Fruit fly (Drosophila melanogaster) whole organism, embryonic: ENCODE measurements around the gene CG10063.

Source experiments
- ATbp ChIP-seq: fragments of 200-800 bp; sonication (Bioruptor generic); optimal IDR thresholded peaks from 2 replicates; lab custom pipeline; 2017; ENCODE audit warnings: missing biosample characterization, mild to moderate bottlenecking, missing genetic modification characterization, missing genetic modification reagents
- Atf-2 ChIP-seq: fragments of 200-800 bp; sonication (Bioruptor generic); optimal IDR thresholded peaks from 2 replicates; lab custom pipeline; 2016; ENCODE audit warnings: missing biosample characterization, missing genetic modification characterization
- Atf6 ChIP-seq: fragments of 200-800 bp; sonication (Bioruptor generic); IDR thresholded peaks from 2 replicates; pipeline ENCODE4 v1.3.6; 2022; ENCODE audit warnings: missing biosample characterization, missing genetic modification characterization
- CG1024 ChIP-seq: fragments of 200-800 bp; sonication (Bioruptor generic); IDR thresholded peaks from 2 replicates; pipeline ENCODE4 v1.3.6; 2022; ENCODE audit warnings: missing biosample characterization, missing genetic modification characterization
- CG11093 ChIP-seq: fragments of 200-800 bp; sonication (Bioruptor generic); IDR thresholded peaks from 3 replicates; pipeline ENCODE4 v1.3.6; 2022; ENCODE audit warnings: missing biosample characterization, missing genetic modification characterization
- CG11695 ChIP-seq: fragments of 200-800 bp; sonication (Bioruptor generic); IDR thresholded peaks from 3 replicates; pipeline ENCODE4 v1.3.6; 2022; ENCODE audit warnings: missing biosample characterization, missing genetic modification characterization
- CG12104 ChIP-seq: fragments of 200-800 bp; sonication (Bioruptor generic); optimal IDR thresholded peaks from 3 replicates; lab custom pipeline; 2016; ENCODE audit warnings: missing biosample characterization, missing genetic modification characterization
- CG13624 ChIP-seq: fragments of 200-800 bp; sonication (Bioruptor generic); optimal IDR thresholded peaks from 2 replicates; lab custom pipeline; 2016; ENCODE audit warnings: missing biosample characterization, missing genetic modification characterization
- CG14710 ChIP-seq: fragments of 200-800 bp; sonication (Bioruptor generic); optimal IDR thresholded peaks from 3 replicates; lab custom pipeline; 2019; ENCODE audit warnings: missing biosample characterization, mild to moderate bottlenecking, missing genetic modification characterization, moderate library complexity
- CG14860 ChIP-seq: fragments of 200-800 bp; sonication (Bioruptor generic); IDR thresholded peaks from 3 replicates; pipeline ENCODE4 v1.3.6; 2022; ENCODE audit warnings: missing biosample characterization, missing genetic modification characterization; ENCODE audit not compliant: partially characterized antibody
- CG17802 ChIP-seq: fragments of 200-800 bp; sonication (Bioruptor generic); optimal IDR thresholded peaks from 2 replicates; lab custom pipeline; 2018; ENCODE audit warnings: missing biosample characterization, mild to moderate bottlenecking, missing genetic modification characterization, moderate library complexity
- CG1832 ChIP-seq: fragments of 200-800 bp; sonication (Bioruptor generic); optimal IDR thresholded peaks from 2 replicates; lab custom pipeline; 2017; ENCODE audit warnings: missing biosample characterization, mild to moderate bottlenecking, missing genetic modification characterization, inconsistent platforms
- CG3407 ChIP-seq: fragments of 200-800 bp; sonication (Bioruptor generic); optimal IDR thresholded peaks from 2 replicates; lab custom pipeline; 2018; ENCODE audit warnings: missing biosample characterization, mild to moderate bottlenecking, missing genetic modification characterization
- CG34376 ChIP-seq: fragments of 200-800 bp; sonication (Bioruptor generic); optimal IDR thresholded peaks from 2 replicates; lab custom pipeline; 2018; ENCODE audit warnings: missing biosample characterization, mild to moderate bottlenecking, missing genetic modification characterization
- CG4820 ChIP-seq: fragments of 200-800 bp; sonication (Bioruptor generic); optimal IDR thresholded peaks from 3 replicates; lab custom pipeline; 2016; ENCODE audit warnings: missing biosample characterization, missing genetic modification characterization
- CG5953 ChIP-seq: fragments of 200-800 bp; sonication (Bioruptor generic); IDR thresholded peaks from 2 replicates; pipeline ENCODE4 v1.3.6; 2022; ENCODE audit warnings: missing biosample characterization, missing genetic modification characterization
- CG6272 ChIP-seq: fragments of 200-800 bp; sonication (Bioruptor generic); IDR thresholded peaks from 2 replicates; pipeline ENCODE4 v1.3.6; 2022; ENCODE audit warnings: missing biosample characterization, missing genetic modification characterization
- CG6689 ChIP-seq: fragments of 200-800 bp; sonication (Bioruptor generic); IDR thresholded peaks from 2 replicates; pipeline ENCODE4 v1.3.6; 2022; ENCODE audit warnings: missing biosample characterization, missing genetic modification characterization
- CG6854 ChIP-seq: fragments of 200-800 bp; sonication (Bioruptor generic); optimal IDR thresholded peaks from 3 replicates; lab custom pipeline; 2017; ENCODE audit warnings: missing biosample characterization, mild to moderate bottlenecking, missing genetic modification characterization
- CG7271 ChIP-seq: fragments of 200-800 bp; sonication (Bioruptor generic); optimal IDR thresholded peaks from 2 replicates; lab custom pipeline; 2018; ENCODE audit warnings: missing biosample characterization, mild to moderate bottlenecking, missing genetic modification characterization, moderate library complexity
- CG7556 ChIP-seq: fragments of 200-800 bp; sonication (Bioruptor generic); optimal IDR thresholded peaks from 2 replicates; lab custom pipeline; 2017; ENCODE audit warnings: missing biosample characterization, mild to moderate bottlenecking, missing genetic modification characterization
- CG9437 ChIP-seq: fragments of 200-800 bp; sonication (Bioruptor generic); optimal IDR thresholded peaks from 2 replicates; lab custom pipeline; 2018; ENCODE audit warnings: missing biosample characterization, mild to moderate bottlenecking, missing genetic modification characterization
- Chrac-16 ChIP-seq: fragments of 200-800 bp; sonication (Bioruptor generic); optimal IDR thresholded peaks from 3 replicates; lab custom pipeline; 2016; ENCODE audit warnings: missing biosample characterization, missing genetic modification characterization
- CrebB ChIP-seq: fragments of 200-800 bp; sonication (Bioruptor generic); optimal IDR thresholded peaks from 3 replicates; lab custom pipeline; 2018; ENCODE audit warnings: missing biosample characterization, mild to moderate bottlenecking, missing genetic modification characterization
- Dip2 ChIP-seq: fragments of 200-800 bp; sonication (Bioruptor generic); IDR thresholded peaks from 2 replicates; pipeline ENCODE4 v1.3.6; 2022; ENCODE audit warnings: missing biosample characterization, missing genetic modification characterization
- Doc3 ChIP-seq: fragments of 200-800 bp; sonication (Bioruptor generic); IDR thresholded peaks from 3 replicates; pipeline ENCODE4 v1.3.6; 2022; ENCODE audit warnings: missing biosample characterization, missing genetic modification characterization; ENCODE audit not compliant: partially characterized antibody
- Fer1 ChIP-seq: fragments of 200-800 bp; sonication (Bioruptor generic); optimal IDR thresholded peaks from 2 replicates; lab custom pipeline; 2017; ENCODE audit warnings: missing biosample characterization, mild to moderate bottlenecking, missing genetic modification characterization
- Fer3 ChIP-seq: fragments of 200-800 bp; sonication (Bioruptor generic); optimal IDR thresholded peaks from 2 replicates; lab custom pipeline; 2018; ENCODE audit warnings: missing biosample characterization, mild to moderate bottlenecking, missing genetic modification characterization, moderate library complexity
- Hey ChIP-seq: fragments of 200-800 bp; sonication (Bioruptor generic); optimal IDR thresholded peaks from 3 replicates; lab custom pipeline; 2018; ENCODE audit warnings: missing biosample characterization, mild to moderate bottlenecking, missing genetic modification characterization
- HmgD ChIP-seq: fragments of 200-800 bp; sonication (Bioruptor generic); optimal IDR thresholded peaks from 3 replicates; lab custom pipeline; 2016; ENCODE audit warnings: missing biosample characterization, missing genetic modification characterization
- Hmr ChIP-seq: fragments of 200-800 bp; sonication (Bioruptor generic); optimal IDR thresholded peaks from 3 replicates; lab custom pipeline; 2017; ENCODE audit warnings: mild to moderate bottlenecking, missing biosample characterization, missing genetic modification reagents, missing genetic modification characterization
- Jarid2 ChIP-seq: fragments of 200-800 bp; sonication (Bioruptor generic); optimal IDR thresholded peaks from 3 replicates; lab custom pipeline; 2017; ENCODE audit warnings: mild to moderate bottlenecking, missing biosample characterization, missing genetic modification reagents, missing genetic modification characterization
- Med ChIP-seq: fragments of 200-800 bp; sonication (Bioruptor generic); peaks from one replicate; lab custom pipeline; 2016; ENCODE audit warnings: missing biosample characterization, missing genetic modification characterization, mild to moderate bottlenecking, inconsistent platforms, moderate library complexity
- NfI ChIP-seq: fragments of 200-800 bp; sonication (Bioruptor generic); optimal IDR thresholded peaks from 3 replicates; lab custom pipeline; 2018; ENCODE audit warnings: missing biosample characterization, mild to moderate bottlenecking, missing genetic modification characterization, moderate library complexity
- Rfx ChIP-seq: fragments of 200-800 bp; sonication (Bioruptor generic); IDR thresholded peaks from 2 replicates; pipeline ENCODE4 v1.3.6; 2022; ENCODE audit warnings: missing biosample characterization, missing genetic modification characterization
- Ssrp ChIP-seq: fragments of 200-800 bp; sonication (Bioruptor generic); optimal IDR thresholded peaks from 2 replicates; lab custom pipeline; 2018; ENCODE audit warnings: missing biosample characterization, mild to moderate bottlenecking, missing genetic modification characterization, moderate library complexity
- ato ChIP-seq: fragments of 200-800 bp; sonication (Bioruptor generic); IDR thresholded peaks from 2 replicates; pipeline ENCODE4 v1.3.6; 2022; ENCODE audit warnings: missing biosample characterization, missing genetic modification characterization; ENCODE audit not compliant: partially characterized antibody
- az2 ChIP-seq: fragments of 200-800 bp; sonication (Bioruptor generic); optimal IDR thresholded peaks from 3 replicates; lab custom pipeline; 2016; ENCODE audit warnings: missing biosample characterization, missing genetic modification characterization
- chinmo ChIP-seq: fragments of 200-800 bp; sonication (Bioruptor generic); IDR thresholded peaks from 4 replicates; pipeline ENCODE4 v1.3.6; 2022; ENCODE audit warnings: missing biosample characterization, missing genetic modification characterization; ENCODE audit not compliant: partially characterized antibody
- crc ChIP-seq: fragments of 200-800 bp; sonication (Bioruptor generic); optimal IDR thresholded peaks from 2 replicates; lab custom pipeline; 2016; ENCODE audit warnings: missing biosample characterization, missing genetic modification characterization
- da ChIP-seq: fragments of 200-800 bp; sonication (Bioruptor generic); optimal IDR thresholded peaks from 2 replicates; lab custom pipeline; 2016; ENCODE audit warnings: missing biosample characterization, missing genetic modification characterization
- disco-r ChIP-seq: fragments of 200-800 bp; sonication (Bioruptor generic); optimal IDR thresholded peaks from 2 replicates; lab custom pipeline; 2016; ENCODE audit warnings: missing biosample characterization, missing genetic modification characterization
- eve ChIP-seq, 2 experiments: fragments of >200 bp; optimal IDR thresholded peaks; 2 replicates each; lab custom pipeline; 2017; ENCODE audit warnings: missing biosample characterization in 2 of 2, missing genetic modification characterization in 2 of 2
- fd3F ChIP-seq: fragments of 200-800 bp; sonication (Bioruptor generic); optimal IDR thresholded peaks from 2 replicates; lab custom pipeline; 2018; ENCODE audit warnings: missing biosample characterization, mild to moderate bottlenecking, missing genetic modification characterization, moderate library complexity
- gro ChIP-seq: fragments of 200-800 bp; sonication (Bioruptor generic); optimal IDR thresholded peaks from 2 replicates; lab custom pipeline; 2016; ENCODE audit warnings: missing biosample characterization, missing genetic modification characterization
- hth ChIP-seq: fragments of >200 bp; optimal IDR thresholded peaks from 2 replicates; lab custom pipeline; 2017; ENCODE audit warnings: inconsistent platforms
- lab ChIP-seq: fragments of 200-800 bp; sonication (Bioruptor generic); optimal IDR thresholded peaks from 3 replicates; lab custom pipeline; 2017; ENCODE audit warnings: missing biosample characterization, missing genetic modification characterization, mild to moderate bottlenecking, moderate library complexity, missing genetic modification reagents
- psq ChIP-seq: fragments of 200-800 bp; sonication (Bioruptor generic); optimal IDR thresholded peaks from 2 replicates; lab custom pipeline; 2017; ENCODE audit warnings: missing biosample characterization, missing genetic modification characterization
- pzg ChIP-seq: fragments of 200-800 bp; sonication (Bioruptor generic); optimal IDR thresholded peaks from 3 replicates; lab custom pipeline; 2018; ENCODE audit warnings: missing biosample characterization, mild to moderate bottlenecking, missing genetic modification characterization, moderate library complexity
- usp ChIP-seq: fragments of >200 bp; optimal IDR thresholded peaks from 2 replicates; lab custom pipeline; 2017; ENCODE audit warnings: missing biosample characterization, missing genetic modification characterization
- wdn ChIP-seq: fragments of 200-800 bp; sonication (Bioruptor generic); IDR thresholded peaks from 2 replicates; pipeline ENCODE4 v1.3.6; 2022; ENCODE audit warnings: missing biosample characterization, missing genetic modification characterization

CG10063 gene

DNA sequence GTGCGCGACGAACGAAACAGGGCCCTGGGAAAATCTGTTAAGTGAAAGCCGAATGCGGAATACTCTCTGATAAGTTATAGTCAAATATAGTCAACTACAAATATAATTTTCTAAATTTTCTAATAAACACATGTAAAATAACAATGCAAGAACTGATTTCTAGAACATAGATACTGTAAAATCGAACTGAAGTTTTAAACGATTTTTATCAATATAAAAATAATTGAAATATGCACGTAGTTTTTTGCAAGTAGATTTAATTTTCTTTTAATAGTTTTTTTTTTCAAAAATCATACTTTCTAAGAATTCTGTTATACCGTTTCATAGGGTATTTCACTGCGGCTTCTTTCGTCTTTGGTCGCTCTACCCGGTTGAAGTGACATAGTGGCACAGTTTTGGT, 36.1 kb upstream of the CG10063 start (continued):
- TF ChIP-seq Ssrp (tag; lab: Kevin White, UChicago) = peak; percentile 94
- no peak for TF ChIP-seq CG11093 (GFP tag; lab: Robert Waterston, UW)
- TF ChIP-seq HmgD (GFP tag; lab: Kevin White, UChicago) = no peak
- peak; percentile 52 for TF ChIP-seq psq (GFP tag; lab: Kevin White, UChicago)
- peak; percentile 90 for TF ChIP-seq Fer1
- TF ChIP-seq Hey (tag; lab: Kevin White, UChicago) = no peak
- peak; percentile 53 for TF ChIP-seq CG34376 (GFP tag; lab: Kevin White, UChicago)
- peak; percentile 89 for TF ChIP-seq CG14710 (tag; lab: Kevin White, UChicago)
- peak; percentile 50 for TF ChIP-seq Atf-2 (GFP tag; lab: Kevin White, UChicago)
- TF ChIP-seq CG13624 (GFP tag; lab: Kevin White, UChicago) = peak; percentile 30
- TF ChIP-seq Jarid2 = peak; percentile 66
- no peak for TF ChIP-seq crc
- TF ChIP-seq wdn (GFP tag; lab: Robert Waterston, UW) = no peak
- peak; percentile 83 for TF ChIP-seq Fer3
- peak; percentile 77 for TF ChIP-seq fd3F (GFP tag; lab: Kevin White, UChicago)
- no peak for TF ChIP-seq disco-r
- no peak for TF ChIP-seq CG14860 (GFP tag; lab: Robert Waterston, UW)
- TF ChIP-seq Dip2 (GFP tag; lab: Robert Waterston, UW) = no peak
- no peak for TF ChIP-seq da (GFP tag; lab: Kevin White, UChicago)
- TF ChIP-seq CG3407 (GFP tag; lab: Kevin White, UChicago) = peak; percentile 55
- no peak for TF ChIP-seq chinmo (GFP tag; lab: Robert Waterston, UW)
- peak; percentile 78 for TF ChIP-seq CG6854 (GFP tag; lab: Kevin White, UChicago)
- TF ChIP-seq eve (GFP tag; optimal IDR thresholded peaks at IDR 0.05; lab: Kevin White, UChicago) = peak in 1 of 2 experiments; percentile 89
- TF ChIP-seq CrebB = peak; percentile 25
- TF ChIP-seq CG12104 (GFP tag; lab: Kevin White, UChicago) = peak; percentile 87
- TF ChIP-seq NfI (GFP tag; lab: Kevin White, UChicago) = peak; percentile 64
- TF ChIP-seq Rfx (GFP tag; lab: Robert Waterston, UW) = peak; percentile 63
- no peak for TF ChIP-seq gro (GFP tag; lab: Kevin White, UChicago)
- TF ChIP-seq CG4820 (GFP tag; lab: Kevin White, UChicago) = peak; percentile 83
- TF ChIP-seq lab (GFP tag; lab: Kevin White, UChicago) = peak; percentile 84
- peak; percentile 81 for TF ChIP-seq CG6689 (GFP tag; lab: Robert Waterston, UW)
- no peak for TF ChIP-seq hth (lab: Kevin White, UChicago)
- peak; percentile 79 for TF ChIP-seq az2 (GFP tag; lab: Kevin White, UChicago)
- no peak for TF ChIP-seq CG7271
- no peak for TF ChIP-seq CG1024 (GFP tag; lab: Robert Waterston, UW)
- TF ChIP-seq CG11695 = peak; percentile 82; the same call in 1 of the 3 replicates
- peak; percentile 54 for TF ChIP-seq Chrac-16 (GFP tag; lab: Kevin White, UChicago)
- TF ChIP-seq Med = peak; percentile 75
- no peak for TF ChIP-seq usp (GFP tag; lab: Kevin White, UChicago)
- TF ChIP-seq pzg (GFP tag; lab: Kevin White, UChicago) = no peak
- TF ChIP-seq ATbp = peak; percentile 65
- peak; percentile 70; the same call in 1 of the 2 replicates for TF ChIP-seq Atf6
- no peak for TF ChIP-seq CG6272 (GFP tag; lab: Robert Waterston, UW)
- TF ChIP-seq CG17802 (tag; lab: Kevin White, UChicago) = peak; percentile 32
- no peak for TF ChIP-seq Doc3 (GFP tag; lab: Robert Waterston, UW)
- peak; percentile 91 for TF ChIP-seq CG7556
- no peak for TF ChIP-seq CG1832 (GFP tag; lab: Kevin White, UChicago)
- no peak for TF ChIP-seq CG5953
- peak; percentile 87 for TF ChIP-seq CG9437 (GFP tag; lab: Kevin White, UChicago)
- TF ChIP-seq Hmr (GFP tag; lab: Kevin White, UChicago) = peak; percentile 66
- TF ChIP-seq ato (GFP tag; lab: Robert Waterston, UW) = no peak
